Worm (Caenorhabditis elegans) whole organism, L3 larva: ENCODE results near the gene C50E10.2.

ENCODE experiments used
- R02D3.7 ChIP-seq: fragments of 150-350 bp; optimal IDR thresholded peaks from 2 replicates; lab custom pipeline; 2014; ENCODE audit warnings: missing biosample characterization, missing genetic modification characterization
- ZK546.5 ChIP-seq: sonication (generic microtip); optimal IDR thresholded peaks from 2 replicates; lab custom pipeline; 2017; ENCODE audit warnings: missing biosample characterization, missing genetic modification characterization
- aly-2 ChIP-seq: fragments of 150-350 bp; optimal IDR thresholded peaks from 2 replicates; lab custom pipeline; 2014; ENCODE audit warnings: missing biosample characterization, missing genetic modification characterization
- ama-1 ChIP-seq: fragments of 150-350 bp; optimal IDR thresholded peaks from 2 replicates; lab custom pipeline; 2018
- ceh-16 ChIP-seq: sonication (generic microtip); optimal IDR thresholded peaks from 2 replicates; lab custom pipeline; 2017; ENCODE audit warnings: missing biosample characterization, missing genetic modification characterization
- ceh-28 ChIP-seq: fragments of 150-350 bp; optimal IDR thresholded peaks from 2 replicates; lab custom pipeline; 2014; ENCODE audit warnings: missing biosample characterization, missing genetic modification reagents, missing genetic modification characterization
- ceh-9 ChIP-seq: sonication (generic microtip); optimal IDR thresholded peaks from 2 replicates; lab custom pipeline; 2018; ENCODE audit warnings: missing biosample characterization, missing genetic modification characterization
- daf-12 ChIP-seq: fragments of 150-350 bp; optimal IDR thresholded peaks from 2 replicates; lab custom pipeline; 2014; ENCODE audit warnings: missing biosample characterization, missing genetic modification reagents, missing genetic modification characterization
- egl-27 ChIP-seq: sonication (generic microtip); optimal IDR thresholded peaks from 4 replicates; lab custom pipeline; 2017; ENCODE audit warnings: missing biosample characterization, missing genetic modification reagents, missing genetic modification characterization
- egl-5 ChIP-seq: fragments of 150-350 bp; optimal IDR thresholded peaks from 2 replicates; lab custom pipeline; 2017; ENCODE audit warnings: missing biosample characterization, missing genetic modification reagents, missing genetic modification characterization, inconsistent platforms
- elt-1 ChIP-seq: fragments of 150-350 bp; optimal IDR thresholded peaks from 2 replicates; lab custom pipeline; 2014; ENCODE audit warnings: missing biosample characterization, missing genetic modification characterization
- elt-2 ChIP-seq: sonication (generic microtip); optimal IDR thresholded peaks from 2 replicates; lab custom pipeline; 2016; ENCODE audit warnings: missing genetic modification reagents, mild to moderate bottlenecking, missing genetic modification characterization, missing compliant biosample characterization
- elt-3 ChIP-seq, 3 experiments: fragments of 150-350 bp in 1 of 3; sonication (generic microtip) in 2 of 3; optimal IDR thresholded peaks; 2 replicates in 2 of 3; 4 replicates in 1 of 3; lab custom pipeline; 2014 to 2017; ENCODE audit warnings: missing biosample characterization in 3 of 3, missing genetic modification characterization in 3 of 3
- eor-1 ChIP-seq, 2 experiments: fragments of 150-350 bp; optimal IDR thresholded peaks; 2 replicates each; lab custom pipeline; 2014 to 2018; ENCODE audit warnings: missing biosample characterization in 2 of 2, missing genetic modification characterization in 2 of 2
- fkh-10 ChIP-seq: sonication (generic microtip); optimal IDR thresholded peaks from 2 replicates; lab custom pipeline; 2017; ENCODE audit warnings: missing biosample characterization, missing genetic modification reagents, missing genetic modification characterization
- fkh-2 ChIP-seq: fragments of 150-350 bp; optimal IDR thresholded peaks from 2 replicates; lab custom pipeline; 2014; ENCODE audit warnings: missing biosample characterization, missing genetic modification reagents, missing genetic modification characterization
- fos-1 ChIP-seq: fragments of 150-350 bp; optimal IDR thresholded peaks from 2 replicates; lab custom pipeline; 2014; ENCODE audit warnings: missing biosample characterization, missing genetic modification characterization
- hmg-11 ChIP-seq: sonication (generic microtip); optimal IDR thresholded peaks from 2 replicates; lab custom pipeline; 2016; ENCODE audit warnings: missing genetic modification characterization, missing compliant biosample characterization
- jun-1 ChIP-seq: fragments of 150-350 bp; optimal IDR thresholded peaks from 2 replicates; lab custom pipeline; 2014; ENCODE audit warnings: missing biosample characterization, missing genetic modification reagents, missing genetic modification characterization
- lin-39 ChIP-seq: fragments of 150-350 bp; optimal IDR thresholded peaks from 2 replicates; lab custom pipeline; 2018; ENCODE audit warnings: missing biosample characterization, missing genetic modification reagents, missing genetic modification characterization
- lsy-12 ChIP-seq: sonication (generic microtip); optimal IDR thresholded peaks from 2 replicates; lab custom pipeline; 2016; ENCODE audit warnings: mild to moderate bottlenecking, missing genetic modification characterization, missing compliant biosample characterization
- mdl-1 ChIP-seq: fragments of 150-350 bp; optimal IDR thresholded peaks from 2 replicates; lab custom pipeline; 2014; ENCODE audit warnings: missing biosample characterization, missing genetic modification characterization
- mml-1 ChIP-seq: fragments of 150-350 bp; sonication (generic microtip); optimal IDR thresholded peaks from 3 replicates; lab custom pipeline; 2014; ENCODE audit warnings: missing biosample characterization, missing genetic modification characterization
- nfya-1 ChIP-seq: sonication (generic microtip); optimal IDR thresholded peaks from 2 replicates; lab custom pipeline; 2017; ENCODE audit warnings: missing genetic modification characterization, mild to moderate bottlenecking, missing compliant biosample characterization, antibody characterized with exemption, moderate library complexity; ENCODE audit not compliant: insufficient read depth
- nhr-11 ChIP-seq: fragments of 150-350 bp; optimal IDR thresholded peaks from 2 replicates; lab custom pipeline; 2014; ENCODE audit warnings: missing biosample characterization, missing genetic modification characterization
- nhr-12 ChIP-seq: fragments of 150-350 bp; optimal IDR thresholded peaks from 2 replicates; lab custom pipeline; 2014; ENCODE audit warnings: missing biosample characterization, missing genetic modification characterization
- nhr-23 ChIP-seq: fragments of 150-350 bp; optimal IDR thresholded peaks from 2 replicates; lab custom pipeline; 2014; ENCODE audit warnings: missing biosample characterization, missing genetic modification reagents, missing genetic modification characterization
- nhr-237 ChIP-seq: fragments of 150-350 bp; optimal IDR thresholded peaks from 2 replicates; lab custom pipeline; 2014; ENCODE audit warnings: missing biosample characterization, missing genetic modification characterization
- nhr-25 ChIP-seq: sonication (generic microtip); optimal IDR thresholded peaks from 2 replicates; lab custom pipeline; 2017; ENCODE audit warnings: missing biosample characterization, missing genetic modification characterization
- nhr-28 ChIP-seq: fragments of 150-350 bp; optimal IDR thresholded peaks from 2 replicates; lab custom pipeline; 2014; ENCODE audit warnings: missing biosample characterization, missing genetic modification characterization
- nhr-76 ChIP-seq: fragments of 150-350 bp; sonication (generic microtip); optimal IDR thresholded peaks from 5 replicates; lab custom pipeline; 2014; ENCODE audit warnings: missing biosample characterization, missing genetic modification characterization
- nhr-77 ChIP-seq: fragments of 150-350 bp; optimal IDR thresholded peaks from 2 replicates; lab custom pipeline; 2014; ENCODE audit warnings: missing biosample characterization, missing genetic modification characterization
- pha-4 ChIP-seq: fragments of 150-350 bp; optimal IDR thresholded peaks from 2 replicates; lab custom pipeline; 2014; ENCODE audit warnings: missing biosample characterization, missing genetic modification reagents, missing genetic modification characterization
- pqm-1 ChIP-seq: fragments of 150-350 bp; optimal IDR thresholded peaks from 2 replicates; lab custom pipeline; 2017; ENCODE audit warnings: missing biosample characterization, missing genetic modification characterization, inconsistent platforms
- sea-2 ChIP-seq: fragments of 150-350 bp; sonication (generic microtip); optimal IDR thresholded peaks from 4 replicates; lab custom pipeline; 2014; ENCODE audit warnings: missing biosample characterization, missing genetic modification reagents, missing genetic modification characterization
- snpc-4 ChIP-seq: fragments of 150-350 bp; optimal IDR thresholded peaks from 2 replicates; lab custom pipeline; 2014; ENCODE audit warnings: missing biosample characterization, missing genetic modification characterization
- tbx-2 ChIP-seq: sonication (generic microtip); optimal IDR thresholded peaks from 2 replicates; lab custom pipeline; 2016; ENCODE audit warnings: mild to moderate bottlenecking, missing genetic modification characterization, missing compliant biosample characterization
- unc-39 ChIP-seq: sonication (generic microtip); optimal IDR thresholded peaks from 4 replicates; lab custom pipeline; 2017; ENCODE audit warnings: missing biosample characterization, missing genetic modification characterization
- ztf-4 ChIP-seq: fragments of 150-350 bp; optimal IDR thresholded peaks from 2 replicates; lab custom pipeline; 2014; ENCODE audit warnings: missing biosample characterization, missing genetic modification characterization

The C50E10.2 gene

ce11 chrII:12348957-12349356, 39.4 kb upstream of the C50E10.2 start:
- TF ChIP-seq egl-5 (tag; lab: Kevin White, UChicago), result no peak
- TF ChIP-seq pha-4 (tag; lab: Kevin White, UChicago), result peak; percentile 66

ce11 chrII:12346289-12346989, 36.9 kb upstream of the C50E10.2 start:
- TF ChIP-seq pha-4 (tag; lab: Kevin White, UChicago) (peak; percentile 45), aly-2 (tag; lab: Kevin White, UChicago) (no peak)

DNA sequence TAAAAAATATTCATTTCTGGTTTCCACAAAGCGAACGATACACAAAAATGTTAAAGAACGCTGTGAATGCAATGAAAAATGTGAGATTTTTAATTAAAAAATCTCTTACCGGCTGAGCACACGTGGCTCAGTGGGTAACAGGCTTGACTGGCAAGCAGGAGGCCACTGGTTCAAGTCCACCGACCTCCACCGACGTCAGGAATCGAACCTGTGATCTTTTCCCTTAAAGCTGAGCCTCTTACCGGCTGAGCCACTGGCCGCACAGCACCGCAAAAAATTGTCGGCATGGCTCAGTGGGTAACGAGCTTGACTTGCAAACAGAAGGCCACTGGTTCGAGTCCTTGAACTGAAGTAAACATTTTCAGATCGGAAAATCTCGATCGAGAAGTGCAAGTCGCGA, 35.3 kb upstream of the C50E10.2 start, which contains the start of gene C44C11.6:
C44C11.6 (plus strand) TSS at position 23 of the 400 bp plus-strand sequence.
- TF ChIP-seq fkh-10 (GFP tag; lab: Kevin White, UChicago) (no peak), elt-2 (tag; lab: Kevin White, UChicago) (peak; percentile 30)

ce11 chrII:12343710-12344109, 34.2 kb upstream of the C50E10.2 start:
- TF ChIP-seq hmg-11 (tag; lab: Kevin White, UChicago) (no peak), ama-1 (no peak), nhr-11 (tag; lab: Kevin White, UChicago) (no peak), nhr-77 (tag; lab: Kevin White, UChicago) (no peak), lsy-12 (no peak), ZK546.5 (tag; lab: Kevin White, UChicago) (no peak), ceh-9 (no peak), nhr-25 (tag; lab: Kevin White, UChicago) (no peak), fos-1 (tag; lab: Kevin White, UChicago) (no peak), mdl-1 (tag; lab: Kevin White, UChicago) (no peak), pqm-1 (tag; lab: Kevin White, UChicago) (no peak), nhr-12 (tag; lab: Kevin White, UChicago) (no peak), fkh-2 (tag; lab: Kevin White, UChicago) (no peak), elt-2 (tag; lab: Kevin White, UChicago) (no peak), tbx-2 (no peak), ztf-4 (no peak), elt-3 (tag; optimal IDR thresholded peaks at IDR 0.05; lab: Kevin White, UChicago) (no peak), nhr-76 (tag; lab: Kevin White, UChicago) (no peak)

DNA sequence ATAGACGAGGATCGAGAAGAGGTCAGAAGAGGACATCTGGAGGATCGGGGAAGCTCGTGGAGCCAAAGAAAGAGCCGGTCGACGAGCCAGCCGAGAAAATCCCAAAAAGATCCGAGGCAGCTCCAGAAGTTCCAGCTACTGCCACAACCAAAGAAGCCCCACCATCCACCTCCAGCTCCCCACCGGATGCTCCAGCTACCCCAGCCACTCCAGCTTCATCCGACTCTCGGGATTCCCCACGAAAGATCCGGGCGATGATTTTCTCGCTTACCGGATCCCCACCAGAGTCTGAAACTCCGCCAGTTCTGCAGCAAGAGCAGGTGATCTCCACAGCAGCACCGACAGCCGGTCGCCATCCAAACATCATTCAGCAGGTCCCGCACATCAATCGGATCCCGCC, 33.4 kb upstream of the C50E10.2 start:
- TF ChIP-seq ceh-9 (no peak), egl-5 (tag; lab: Kevin White, UChicago) (no peak)
- TF ChIP-seq, all 47 proteins: peak for 0

ce11 chrII:12341566-12342223, 32.2 kb upstream of the C50E10.2 start:
- TF ChIP-seq mml-1 (tag; lab: Kevin White, UChicago), result no peak
- TF ChIP-seq ceh-16 (tag; lab: Kevin White, UChicago), result no peak
- no peak for TF ChIP-seq elt-3 (tag; optimal IDR thresholded peaks at IDR 0.05; lab: Kevin White, UChicago)
- peak; percentile 8 for TF ChIP-seq nfya-1 (tag; lab: Kevin White, UChicago)
- no peak for TF ChIP-seq elt-2 (tag; lab: Kevin White, UChicago)
- TF ChIP-seq egl-27 (tag; lab: Kevin White, UChicago), result no peak
- TF ChIP-seq lin-39 (tag; lab: Kevin White, UChicago), result no peak
- no peak for TF ChIP-seq nhr-237 (tag; lab: Kevin White, UChicago)
- no peak for TF ChIP-seq daf-12 (tag; lab: Kevin White, UChicago)
- no peak for TF ChIP-seq eor-1 (tag; optimal IDR thresholded peaks at IDR 0.05; lab: Kevin White, UChicago)
- no peak for TF ChIP-seq fos-1 (tag; lab: Kevin White, UChicago)
- TF ChIP-seq mdl-1 (tag; lab: Kevin White, UChicago), result no peak
- no peak for TF ChIP-seq elt-1 (tag; lab: Kevin White, UChicago)
- no peak for TF ChIP-seq ceh-28 (tag; lab: Kevin White, UChicago)
- TF ChIP-seq nhr-76 (tag; lab: Kevin White, UChicago), result no peak
- no peak for TF ChIP-seq sea-2 (GFP tag; lab: Kevin White, UChicago)
- no peak for TF ChIP-seq fkh-2 (tag; lab: Kevin White, UChicago)
- no peak for TF ChIP-seq nhr-12 (tag; lab: Kevin White, UChicago)
- no peak for TF ChIP-seq tbx-2
- TF ChIP-seq nhr-11 (tag; lab: Kevin White, UChicago), result no peak
- no peak for TF ChIP-seq jun-1 (tag; lab: Kevin White, UChicago)
- TF ChIP-seq R02D3.7 (tag; lab: Kevin White, UChicago), result no peak
- no peak for TF ChIP-seq nhr-77 (tag; lab: Kevin White, UChicago)
- TF ChIP-seq unc-39 (tag; lab: Kevin White, UChicago), result no peak
- TF ChIP-seq pha-4 (tag; lab: Kevin White, UChicago), result peak; percentile 83
- no peak for TF ChIP-seq lsy-12
- no peak for TF ChIP-seq nhr-28
- peak; percentile 25 for TF ChIP-seq nhr-25 (tag; lab: Kevin White, UChicago)
- peak; percentile 16 for TF ChIP-seq nhr-23 (tag; lab: Kevin White, UChicago)
- no peak for TF ChIP-seq ceh-9
- TF ChIP-seq snpc-4 (tag; lab: Kevin White, UChicago), result no peak
- no peak for TF ChIP-seq ama-1
- TF ChIP-seq egl-5 (tag; lab: Kevin White, UChicago), result no peak
- no peak for TF ChIP-seq ztf-4
